Worm (Caenorhabditis elegans) whole organism, L4 larva: ENCODE measurements around the gene F54C9.9.

ENCODE experiments used
- F10B5.3 ChIP-seq: sonication (generic microtip); optimal IDR thresholded peaks from 2 replicates; lab custom pipeline; 2016; ENCODE audit warnings: mild to moderate bottlenecking, missing genetic modification characterization, missing compliant biosample characterization
- F49E8.2 ChIP-seq: sonication (generic microtip); optimal IDR thresholded peaks from 2 replicates; lab custom pipeline; 2016; ENCODE audit warnings: missing compliant biosample characterization, mild to moderate bottlenecking, missing genetic modification characterization, borderline replicate concordance
- Y48G9A.11 ChIP-seq: fragments of 200-800 bp; sonication (Bioruptor generic); IDR thresholded peaks from 2 replicates; pipeline ENCODE4 v1.3.6; 2022; ENCODE audit warnings: missing genetic modification reagents, missing genetic modification characterization, missing compliant biosample characterization
- Y5F2A.4 ChIP-seq: fragments of 200-800 bp; sonication (Bioruptor generic); optimal IDR thresholded peaks from 2 replicates; lab custom pipeline; 2018; ENCODE audit warnings: mild to moderate bottlenecking, missing genetic modification characterization, missing compliant biosample characterization
- Y75B8A.6 ChIP-seq: fragments of 200-800 bp; sonication (Bioruptor generic); IDR thresholded peaks from 2 replicates; pipeline ENCODE4 v1.3.6; 2022; ENCODE audit warnings: missing genetic modification reagents, missing genetic modification characterization, missing compliant biosample characterization
- ZK337.2 ChIP-seq: fragments of 200-800 bp; sonication (Bioruptor generic); IDR thresholded peaks from 2 replicates; pipeline ENCODE4 v1.3.6; 2022; ENCODE audit warnings: missing genetic modification reagents, missing genetic modification characterization, missing compliant biosample characterization
- ZK546.5 ChIP-seq, 2 experiments: sonication (generic microtip); optimal IDR thresholded peaks; 2 replicates each; lab custom pipeline; 2017; ENCODE audit warnings: missing biosample characterization in 2 of 2, missing genetic modification characterization in 2 of 2
- aha-1 ChIP-seq: fragments of 150-350 bp; peaks from one replicate; lab custom pipeline; 2014; ENCODE audit warnings: missing biosample characterization, missing genetic modification characterization
- aly-2 ChIP-seq: sonication (generic microtip); optimal IDR thresholded peaks from 2 replicates; lab custom pipeline; 2018; ENCODE audit warnings: missing biosample characterization, missing genetic modification characterization
- ceh-28 ChIP-seq: fragments of 150-350 bp; optimal IDR thresholded peaks from 2 replicates; lab custom pipeline; 2014; ENCODE audit warnings: missing biosample characterization, missing genetic modification reagents, missing genetic modification characterization
- ceh-32 ChIP-seq: sonication (generic microtip); optimal IDR thresholded peaks from 2 replicates; lab custom pipeline; 2016; ENCODE audit warnings: mild to moderate bottlenecking, missing genetic modification characterization, missing compliant biosample characterization; ENCODE audit not compliant: poor library complexity
- ceh-82 ChIP-seq: sonication (generic microtip); optimal IDR thresholded peaks from 2 replicates; lab custom pipeline; 2017; ENCODE audit warnings: missing biosample characterization, missing genetic modification characterization
- daf-19 ChIP-seq: fragments of 200-800 bp; sonication (Bioruptor generic); conservative IDR thresholded peaks from 2 replicates; pipeline ENCODE4 v1.3.6; 2022; ENCODE audit warnings: missing genetic modification characterization, missing compliant biosample characterization
- daf-8 ChIP-seq: fragments of 200-800 bp; sonication (Bioruptor generic); IDR thresholded peaks from 2 replicates; pipeline ENCODE4 v1.3.6; 2022; ENCODE audit warnings: missing genetic modification characterization, missing compliant biosample characterization
- dmd-8 ChIP-seq: fragments of 200-800 bp; sonication (Bioruptor generic); IDR thresholded peaks from 2 replicates; pipeline ENCODE4 v1.3.6; 2022; ENCODE audit warnings: missing genetic modification characterization, missing compliant biosample characterization
- dmd-9 ChIP-seq: fragments of 200-800 bp; sonication (Bioruptor generic); IDR thresholded peaks from 2 replicates; pipeline ENCODE4 v1.3.6; 2022; ENCODE audit warnings: missing genetic modification reagents, missing genetic modification characterization, missing compliant biosample characterization
- dpl-1 ChIP-seq: fragments of 150-350 bp; optimal IDR thresholded peaks from 2 replicates; lab custom pipeline; 2014; ENCODE audit warnings: missing biosample characterization, missing genetic modification reagents, missing genetic modification characterization
- egl-27 ChIP-seq: sonication (generic microtip); optimal IDR thresholded peaks from 3 replicates; lab custom pipeline; 2017; ENCODE audit warnings: missing biosample characterization, missing genetic modification reagents, missing genetic modification characterization
- egl-43 ChIP-seq: fragments of 200-800 bp; sonication (Bioruptor generic); IDR thresholded peaks from 2 replicates; pipeline ENCODE4 v1.3.6; 2022; ENCODE audit warnings: missing genetic modification reagents, missing genetic modification characterization, missing compliant biosample characterization
- fkh-10 ChIP-seq: fragments of 150-350 bp; optimal IDR thresholded peaks from 2 replicates; lab custom pipeline; 2014; ENCODE audit warnings: missing biosample characterization, missing genetic modification reagents, missing genetic modification characterization
- fos-1 ChIP-seq: fragments of 150-350 bp; optimal IDR thresholded peaks from 2 replicates; lab custom pipeline; 2014; ENCODE audit warnings: missing biosample characterization, missing genetic modification characterization
- hlh-11 ChIP-seq: fragments of 200-800 bp; sonication (Bioruptor generic); optimal IDR thresholded peaks from 2 replicates; lab custom pipeline; 2018; ENCODE audit warnings: mild to moderate bottlenecking, missing genetic modification characterization, missing compliant biosample characterization
- hlh-30 ChIP-seq: sonication (generic microtip); optimal IDR thresholded peaks from 2 replicates; lab custom pipeline; 2017; ENCODE audit warnings: antibody characterized with exemption, mild to moderate bottlenecking, missing genetic modification characterization, missing compliant biosample characterization; ENCODE audit not compliant: insufficient read depth
- hmg-1.1 ChIP-seq: fragments of 200-800 bp; sonication (Bioruptor generic); IDR thresholded peaks from 2 replicates; pipeline ENCODE4 v1.3.6; 2022; ENCODE audit warnings: missing genetic modification reagents, missing genetic modification characterization, missing compliant biosample characterization
- jun-1 ChIP-seq: fragments of 150-350 bp; optimal IDR thresholded peaks from 2 replicates; lab custom pipeline; 2014; ENCODE audit warnings: missing biosample characterization, missing genetic modification reagents, missing genetic modification characterization
- lin-13 ChIP-seq: fragments of 150-350 bp; optimal IDR thresholded peaks from 2 replicates; lab custom pipeline; 2014; ENCODE audit warnings: missing biosample characterization, missing genetic modification reagents, missing genetic modification characterization
- lin-38 ChIP-seq: fragments of 200-800 bp; sonication (Bioruptor generic); IDR thresholded peaks from 2 replicates; pipeline ENCODE4 v1.3.6; 2022; ENCODE audit warnings: missing genetic modification reagents, missing genetic modification characterization, missing compliant biosample characterization
- lir-3 ChIP-seq: sonication (generic microtip); optimal IDR thresholded peaks from 2 replicates; lab custom pipeline; 2016; ENCODE audit warnings: mild to moderate bottlenecking, missing genetic modification characterization, missing compliant biosample characterization
- lsy-2 ChIP-seq, 2 experiments: fragments of 150-350 bp in 1 of 2; sonication (generic microtip) in 1 of 2; optimal IDR thresholded peaks; 2 replicates each; lab custom pipeline; 2014 to 2017; ENCODE audit warnings: missing biosample characterization in 2 of 2, missing genetic modification characterization in 2 of 2
- madf-5 ChIP-seq, 2 experiments: fragments of 200-800 bp; sonication (Bioruptor generic); IDR thresholded peaks; 2 replicates each; pipeline ENCODE4 v1.3.6; 2022; ENCODE audit warnings: missing compliant biosample characterization in 2 of 2, missing genetic modification characterization in 2 of 2
- madf-9 ChIP-seq: fragments of 200-800 bp; sonication (Bioruptor generic); conservative IDR thresholded peaks from 2 replicates; pipeline ENCODE4 v1.3.6; 2022; ENCODE audit warnings: missing genetic modification reagents, missing genetic modification characterization, missing compliant biosample characterization
- nhr-102 ChIP-seq: sonication (generic microtip); optimal IDR thresholded peaks from 2 replicates; lab custom pipeline; 2016; ENCODE audit warnings: mild to moderate bottlenecking, missing genetic modification characterization, moderate library complexity, missing compliant biosample characterization
- nhr-25 ChIP-seq: sonication (generic microtip); optimal IDR thresholded peaks from 2 replicates; lab custom pipeline; 2017; ENCODE audit warnings: missing genetic modification characterization, mild to moderate bottlenecking, missing compliant biosample characterization, antibody characterized with exemption, moderate library complexity, borderline replicate concordance; ENCODE audit not compliant: insufficient read depth
- nhr-28 ChIP-seq: fragments of 150-350 bp; optimal IDR thresholded peaks from 2 replicates; lab custom pipeline; 2014; ENCODE audit warnings: missing biosample characterization, missing genetic modification characterization
- nhr-41 ChIP-seq: fragments of 200-800 bp; sonication (Bioruptor generic); IDR thresholded peaks from 2 replicates; pipeline ENCODE4 v1.3.6; 2022; ENCODE audit warnings: missing genetic modification reagents, missing genetic modification characterization, missing compliant biosample characterization
- nhr-42 ChIP-seq: fragments of 200-800 bp; sonication (Bioruptor generic); IDR thresholded peaks from 2 replicates; pipeline ENCODE4 v1.3.6; 2022; ENCODE audit warnings: missing genetic modification characterization, missing compliant biosample characterization
- nhr-48 ChIP-seq: sonication (generic microtip); optimal IDR thresholded peaks from 2 replicates; lab custom pipeline; 2016; ENCODE audit warnings: mild to moderate bottlenecking, missing genetic modification characterization, missing compliant biosample characterization
- nhr-76 ChIP-seq: fragments of 150-350 bp; optimal IDR thresholded peaks from 2 replicates; lab custom pipeline; 2014; ENCODE audit warnings: missing biosample characterization, missing genetic modification characterization
- nhr-77 ChIP-seq: fragments of 150-350 bp; optimal IDR thresholded peaks from 2 replicates; lab custom pipeline; 2014; ENCODE audit warnings: missing biosample characterization, missing genetic modification characterization
- php-3 ChIP-seq: fragments of 200-800 bp; sonication (Bioruptor generic); IDR thresholded peaks from 2 replicates; pipeline ENCODE4 v1.3.6; 2022; ENCODE audit warnings: missing genetic modification reagents, missing genetic modification characterization, missing compliant biosample characterization
- pqm-1 ChIP-seq: sonication (generic microtip); optimal IDR thresholded peaks from 2 replicates; lab custom pipeline; 2017; ENCODE audit warnings: missing biosample characterization, missing genetic modification characterization
- saeg-2 ChIP-seq: fragments of 200-800 bp; sonication (Bioruptor generic); IDR thresholded peaks from 2 replicates; pipeline ENCODE4 v1.3.6; 2022; ENCODE audit warnings: missing genetic modification reagents, missing genetic modification characterization, missing compliant biosample characterization
- skn-1 ChIP-seq: fragments of 150-350 bp; optimal IDR thresholded peaks from 2 replicates; lab custom pipeline; 2014; ENCODE audit warnings: missing biosample characterization, missing genetic modification characterization
- spr-3 ChIP-seq: fragments of 200-800 bp; sonication (Bioruptor generic); optimal IDR thresholded peaks from 2 replicates; lab custom pipeline; 2018; ENCODE audit warnings: mild to moderate bottlenecking, missing genetic modification characterization, missing compliant biosample characterization
- tra-1 ChIP-seq: fragments of 200-800 bp; sonication (Bioruptor generic); IDR thresholded peaks from 2 replicates; pipeline ENCODE4 v1.3.6; 2022; ENCODE audit warnings: missing genetic modification reagents, missing genetic modification characterization, missing compliant biosample characterization
- unc-130 ChIP-seq: sonication (generic microtip); optimal IDR thresholded peaks from 2 replicates; lab custom pipeline; 2016; ENCODE audit warnings: missing genetic modification reagents, missing genetic modification characterization, missing compliant biosample characterization
- unc-39 ChIP-seq: sonication (generic microtip); optimal IDR thresholded peaks from 2 replicates; lab custom pipeline; 2017; ENCODE audit warnings: missing biosample characterization, missing genetic modification characterization
- zag-1 ChIP-seq: fragments of 150-350 bp; optimal IDR thresholded peaks from 2 replicates; lab custom pipeline; 2014; ENCODE audit warnings: missing biosample characterization, missing genetic modification characterization
- zfp-2 ChIP-seq: sonication (generic microtip); optimal IDR thresholded peaks from 2 replicates; lab custom pipeline; 2016; ENCODE audit warnings: mild to moderate bottlenecking, missing genetic modification characterization, missing compliant biosample characterization
- zip-11 ChIP-seq: fragments of 200-800 bp; sonication (Bioruptor generic); IDR thresholded peaks from 2 replicates; pipeline ENCODE4 v1.3.6; 2022; ENCODE audit warnings: missing genetic modification characterization, missing compliant biosample characterization

F54C9.9 gene

ce11 chrII:8545315-8545714 lies 32.5 kb upstream of the F54C9.9 start, which contains the start of gene decr-1.2 (continued):
- no peak for TF ChIP-seq ZK337.2 (GFP tag; lab: Robert Waterston, UW)

- TF ChIP-seq zfp-2 = peak; percentile 63
- TF ChIP-seq egl-27 (tag; lab: Kevin White, UChicago) = no peak
- peak; percentile 79 for TF ChIP-seq spr-3 (GFP tag; lab: Kevin White, UChicago)
- TF ChIP-seq lin-38 = no peak; the same call in 1 of the 2 replicates
- TF ChIP-seq madf-5 (GFP tag; IDR thresholded peaks at IDR 0.05; lab: Robert Waterston, UW) = peak in 1 of 2 experiments; percentile 83; a peak in 2 of 4 replicates
- TF ChIP-seq nhr-28 (tag; lab: Kevin White, UChicago) = peak; percentile 54
- TF ChIP-seq unc-39 (tag; lab: Kevin White, UChicago) = no peak
- no peak for TF ChIP-seq zag-1 (tag; lab: Kevin White, UChicago)
- TF ChIP-seq dmd-8 (GFP tag; lab: Robert Waterston, UW) = no peak; the same call in none of the 2 replicates
- TF ChIP-seq Y48G9A.11 (GFP tag; lab: Robert Waterston, UW) = no peak
- TF ChIP-seq ceh-82 (tag; lab: Kevin White, UChicago) = no peak
- TF ChIP-seq aha-1 (tag; lab: Kevin White, UChicago) = peak; percentile 95
- TF ChIP-seq jun-1 (tag; lab: Kevin White, UChicago) = no peak
- peak; percentile 47 for TF ChIP-seq unc-130 (GFP tag; lab: Kevin White, UChicago)
- no peak for TF ChIP-seq daf-8 (GFP tag; lab: Robert Waterston, UW)
- no peak for TF ChIP-seq fkh-10 (GFP tag; lab: Kevin White, UChicago)
- TF ChIP-seq lin-13 (GFP tag; lab: Kevin White, UChicago) = peak; percentile 71
- TF ChIP-seq zip-11 (GFP tag; lab: Robert Waterston, UW) = peak; percentile 83
- peak; percentile 41 for TF ChIP-seq dpl-1 (GFP tag; lab: Kevin White, UChicago)
- TF ChIP-seq nhr-77 (tag; lab: Kevin White, UChicago) = peak; percentile 13
- peak; percentile 88 for TF ChIP-seq nhr-42 (GFP tag; lab: Robert Waterston, UW)
- TF ChIP-seq aly-2 (tag; lab: Kevin White, UChicago) = peak; percentile 15
- TF ChIP-seq pqm-1 (tag; lab: Kevin White, UChicago) = peak; percentile 6
- peak; percentile 74 for TF ChIP-seq hlh-30
- TF ChIP-seq Y5F2A.4 (GFP tag; lab: Kevin White, UChicago) = peak; percentile 80
- peak; percentile 53 for TF ChIP-seq lir-3
- TF ChIP-seq php-3 = no peak; the same call in 1 of the 2 replicates
- TF ChIP-seq tra-1 (GFP tag; lab: Robert Waterston, UW) = peak; percentile 92
- no peak for TF ChIP-seq ceh-28 (tag; lab: Kevin White, UChicago)
- no peak for TF ChIP-seq nhr-76
- TF ChIP-seq nhr-25 (tag; lab: Kevin White, UChicago) = no peak
- TF ChIP-seq egl-43 (GFP tag; lab: Robert Waterston, UW) = no peak
- no peak for TF ChIP-seq ceh-32
- peak; percentile 84 for TF ChIP-seq daf-19 (GFP tag; lab: Robert Waterston, UW)
- peak; percentile 72 for TF ChIP-seq madf-9 (GFP tag; lab: Robert Waterston, UW)
- no peak for TF ChIP-seq ZK546.5 (tag; optimal IDR thresholded peaks at IDR 0.05; lab: Kevin White, UChicago)
- TF ChIP-seq nhr-102 = peak; percentile 54
- no peak for TF ChIP-seq skn-1 (tag; lab: Kevin White, UChicago)
- peak; percentile 53; the same call in 1 of the 2 replicates for TF ChIP-seq nhr-41
- no peak for TF ChIP-seq F10B5.3 (tag; lab: Kevin White, UChicago)
- TF ChIP-seq lsy-2 (tag; optimal IDR thresholded peaks at IDR 0.05; lab: Kevin White, UChicago) = no peak
- peak; percentile 55 for TF ChIP-seq F49E8.2 (tag; lab: Kevin White, UChicago)
- peak; percentile 61; the same call in 1 of the 2 replicates for TF ChIP-seq Y75B8A.6 (GFP tag; lab: Robert Waterston, UW)
- TF ChIP-seq dmd-9 = 0 out of 2 replicates have a peak, but pooled peaks have one; percentile 66
- TF ChIP-seq hlh-11 (tag; lab: Kevin White, UChicago) = peak; percentile 72
- peak; percentile 54 for TF ChIP-seq nhr-48 (tag; lab: Kevin White, UChicago)
- no peak; the same call in none of the 2 replicates for TF ChIP-seq hmg-1.1
- no peak for TF ChIP-seq fos-1 (tag; lab: Kevin White, UChicago)
- TF ChIP-seq saeg-2 (GFP tag; lab: Robert Waterston, UW) = peak; percentile 61; the same call in 1 of the 2 replicates
Observed at ce11 chrII:8546975-8547374, 30.9 kb upstream of the F54C9.9 start.
